Fruit fly (Drosophila melanogaster) whole organism, embryonic: ENCODE measurements around the gene CG31960.
A peak's percentile ranks its signal among the peaks of the same experiment; 100 is the strongest.

ENCODE experiments used
- Asciz ChIP-seq: fragments of 200-800 bp; sonication (Bioruptor generic); optimal IDR thresholded peaks from 2 replicates; lab custom pipeline; 2017; ENCODE audit warnings: missing biosample characterization, mild to moderate bottlenecking, missing genetic modification characterization, missing genetic modification reagents
- Bteb2 ChIP-seq: fragments of 200-800 bp; sonication (Bioruptor generic); optimal IDR thresholded peaks from 2 replicates; lab custom pipeline; 2016; ENCODE audit warnings: missing biosample characterization, missing genetic modification characterization
- CG11398 ChIP-seq: fragments of 200-800 bp; sonication (Bioruptor generic); optimal IDR thresholded peaks from 2 replicates; lab custom pipeline; 2016; ENCODE audit warnings: missing biosample characterization, missing genetic modification characterization
- CG11695 ChIP-seq: fragments of 200-800 bp; sonication (Bioruptor generic); IDR thresholded peaks from 3 replicates; pipeline ENCODE4 v1.3.6; 2022; ENCODE audit warnings: missing biosample characterization, missing genetic modification characterization
- CG15514 ChIP-seq: fragments of 200-800 bp; sonication (Bioruptor generic); optimal IDR thresholded peaks from 3 replicates; lab custom pipeline; 2017; ENCODE audit warnings: missing biosample characterization, missing genetic modification characterization, mild to moderate bottlenecking, moderate library complexity, missing genetic modification reagents
- CG16779 ChIP-seq: fragments of 200-800 bp; sonication (Bioruptor generic); IDR thresholded peaks from 2 replicates; pipeline ENCODE4 v1.3.6; 2022; ENCODE audit warnings: missing biosample characterization, missing genetic modification characterization
- CG16863 ChIP-seq: fragments of 200-800 bp; sonication (Bioruptor generic); optimal IDR thresholded peaks from 3 replicates; lab custom pipeline; 2016; ENCODE audit warnings: missing biosample characterization, missing genetic modification characterization
- CG17568 ChIP-seq: fragments of 200-800 bp; sonication (Bioruptor generic); optimal IDR thresholded peaks from 2 replicates; lab custom pipeline; 2018; ENCODE audit warnings: missing biosample characterization, mild to moderate bottlenecking, missing genetic modification characterization, moderate library complexity
- CG17612 ChIP-seq: fragments of 200-800 bp; sonication (Bioruptor generic); IDR thresholded peaks from 2 replicates; pipeline ENCODE4 v1.3.6; 2022; ENCODE audit warnings: missing biosample characterization, missing genetic modification characterization
- CG2120 ChIP-seq: fragments of 200-800 bp; sonication (Bioruptor generic); optimal IDR thresholded peaks from 3 replicates; lab custom pipeline; 2016; ENCODE audit warnings: missing biosample characterization, missing genetic modification characterization
- CG2129 ChIP-seq: fragments of 200-800 bp; sonication (Bioruptor generic); IDR thresholded peaks from 2 replicates; pipeline ENCODE4 v1.3.6; 2022; ENCODE audit warnings: missing biosample characterization, missing genetic modification characterization; ENCODE audit not compliant: partially characterized antibody
- CG31441 ChIP-seq: fragments of 200-800 bp; sonication (Bioruptor generic); IDR thresholded peaks from 2 replicates; pipeline ENCODE4 v1.3.6; 2022; ENCODE audit warnings: missing biosample characterization, missing genetic modification characterization
- CG3838 ChIP-seq: fragments of 200-800 bp; sonication (Bioruptor generic); optimal IDR thresholded peaks from 3 replicates; lab custom pipeline; 2016; ENCODE audit warnings: missing biosample characterization, missing genetic modification characterization
- CG5180 ChIP-seq: fragments of 200-800 bp; sonication (Bioruptor generic); optimal IDR thresholded peaks from 3 replicates; lab custom pipeline; 2017; ENCODE audit warnings: missing biosample characterization, missing genetic modification characterization, mild to moderate bottlenecking, moderate library complexity, missing genetic modification reagents
- CG5953 ChIP-seq: fragments of 200-800 bp; sonication (Bioruptor generic); IDR thresholded peaks from 2 replicates; pipeline ENCODE4 v1.3.6; 2022; ENCODE audit warnings: missing biosample characterization, missing genetic modification characterization
- CG6791 ChIP-seq: fragments of 200-800 bp; sonication (Bioruptor generic); IDR thresholded peaks from 3 replicates; pipeline ENCODE4 v1.3.6; 2022; ENCODE audit warnings: missing biosample characterization, missing genetic modification characterization; ENCODE audit not compliant: partially characterized antibody
- CG7786 ChIP-seq: fragments of 200-800 bp; sonication (Bioruptor generic); optimal IDR thresholded peaks from 2 replicates; lab custom pipeline; 2016; ENCODE audit warnings: missing biosample characterization, missing genetic modification characterization
- CG8290 ChIP-seq, 3 experiments: fragments of 200-800 bp; sonication (Bioruptor generic); optimal IDR thresholded peaks; 2 replicates each; lab custom pipeline; 2016 to 2019; ENCODE audit warnings: missing biosample characterization in 3 of 3, missing genetic modification characterization in 3 of 3, mild to moderate bottlenecking in 2 of 3, moderate library complexity in 1 of 3
- Chrac-16 ChIP-seq: fragments of 200-800 bp; sonication (Bioruptor generic); optimal IDR thresholded peaks from 3 replicates; lab custom pipeline; 2016; ENCODE audit warnings: missing biosample characterization, missing genetic modification characterization
- D ChIP-seq, 2 experiments: fragments of 200-800 bp in 1 of 2; fragments of >200 bp in 1 of 2; sonication (Bioruptor generic) in 1 of 2; optimal IDR thresholded peaks; 2 replicates in 1 of 2; 3 replicates in 1 of 2; lab custom pipeline; 2017; ENCODE audit warnings: mild to moderate bottlenecking in 1 of 2, missing biosample characterization in 1 of 2, missing genetic modification characterization in 1 of 2, missing genetic modification reagents in 1 of 2
- Dll ChIP-seq: fragments of 200-800 bp; sonication (Bioruptor generic); IDR thresholded peaks from 4 replicates; pipeline ENCODE4 v1.3.6; 2022; ENCODE audit warnings: missing biosample characterization, missing genetic modification characterization; ENCODE audit not compliant: partially characterized antibody
- HLH3B ChIP-seq: fragments of 200-800 bp; sonication (Bioruptor generic); IDR thresholded peaks from 2 replicates; pipeline ENCODE4 v1.3.6; 2022; ENCODE audit warnings: missing biosample characterization, missing genetic modification characterization
- Hr78 ChIP-seq, 2 experiments: fragments of 200-800 bp in 1 of 2; fragments of >200 bp in 1 of 2; sonication (Bioruptor generic) in 1 of 2; optimal IDR thresholded peaks; 2 replicates each; lab custom pipeline; 2017 to 2019; ENCODE audit warnings: missing biosample characterization in 2 of 2, missing genetic modification characterization in 2 of 2, mild to moderate bottlenecking in 1 of 2, moderate library complexity in 1 of 2
- MTF-1 ChIP-seq: fragments of 200-800 bp; sonication (Bioruptor generic); optimal IDR thresholded peaks from 2 replicates; lab custom pipeline; 2018; ENCODE audit warnings: missing biosample characterization, mild to moderate bottlenecking, missing genetic modification characterization, borderline replicate concordance
- NfI ChIP-seq: fragments of 200-800 bp; sonication (Bioruptor generic); optimal IDR thresholded peaks from 3 replicates; lab custom pipeline; 2018; ENCODE audit warnings: missing biosample characterization, mild to moderate bottlenecking, missing genetic modification characterization, moderate library complexity
- Pdp1 ChIP-seq, 2 experiments: fragments of 200-800 bp; sonication (Bioruptor generic); optimal IDR thresholded peaks; 3 replicates each; lab custom pipeline; 2016; ENCODE audit warnings: missing biosample characterization in 2 of 2, missing genetic modification characterization in 2 of 2, mild to moderate bottlenecking in 1 of 2, moderate library complexity in 1 of 2
- Rfx ChIP-seq: fragments of 200-800 bp; sonication (Bioruptor generic); IDR thresholded peaks from 2 replicates; pipeline ENCODE4 v1.3.6; 2022; ENCODE audit warnings: missing biosample characterization, missing genetic modification characterization
- Sox102F ChIP-seq: fragments of 200-800 bp; sonication (Bioruptor generic); optimal IDR thresholded peaks from 2 replicates; lab custom pipeline; 2018; ENCODE audit warnings: missing biosample characterization, mild to moderate bottlenecking, missing genetic modification characterization, moderate library complexity
- Ssrp ChIP-seq: fragments of 200-800 bp; sonication (Bioruptor generic); optimal IDR thresholded peaks from 2 replicates; lab custom pipeline; 2018; ENCODE audit warnings: missing biosample characterization, mild to moderate bottlenecking, missing genetic modification characterization, moderate library complexity
- az2 ChIP-seq: fragments of 200-800 bp; sonication (Bioruptor generic); optimal IDR thresholded peaks from 3 replicates; lab custom pipeline; 2016; ENCODE audit warnings: missing biosample characterization, missing genetic modification characterization
- bsh ChIP-seq, 2 experiments: fragments of 200-800 bp; sonication (Bioruptor generic); optimal IDR thresholded peaks; 2 replicates each; lab custom pipeline; 2017 to 2018; ENCODE audit warnings: mild to moderate bottlenecking in 2 of 2, missing biosample characterization in 2 of 2, missing genetic modification characterization in 2 of 2, moderate library complexity in 1 of 2
- chinmo ChIP-seq: fragments of 200-800 bp; sonication (Bioruptor generic); IDR thresholded peaks from 4 replicates; pipeline ENCODE4 v1.3.6; 2022; ENCODE audit warnings: missing biosample characterization, missing genetic modification characterization; ENCODE audit not compliant: partially characterized antibody
- da ChIP-seq: fragments of 200-800 bp; sonication (Bioruptor generic); optimal IDR thresholded peaks from 2 replicates; lab custom pipeline; 2016; ENCODE audit warnings: missing biosample characterization, missing genetic modification characterization
- danr ChIP-seq: fragments of 200-800 bp; sonication (Bioruptor generic); IDR thresholded peaks from 2 replicates; pipeline ENCODE4 v1.3.6; 2022; ENCODE audit warnings: missing biosample characterization, missing genetic modification characterization
- eve ChIP-seq, 2 experiments: fragments of >200 bp; optimal IDR thresholded peaks; 2 replicates each; lab custom pipeline; 2017; ENCODE audit warnings: missing biosample characterization in 2 of 2, missing genetic modification characterization in 2 of 2
- gem ChIP-seq: fragments of 200-800 bp; sonication (Bioruptor generic); optimal IDR thresholded peaks from 2 replicates; lab custom pipeline; 2019; ENCODE audit warnings: missing biosample characterization, mild to moderate bottlenecking, missing genetic modification characterization, moderate library complexity
- ham ChIP-seq: fragments of 200-800 bp; sonication (Bioruptor generic); IDR thresholded peaks from 2 replicates; pipeline ENCODE4 v1.3.6; 2022; ENCODE audit warnings: missing biosample characterization, missing genetic modification characterization
- onecut ChIP-seq: fragments of 200-800 bp; sonication (Bioruptor generic); IDR thresholded peaks from 2 replicates; pipeline ENCODE4 v1.3.6; 2022; ENCODE audit warnings: missing biosample characterization, missing genetic modification characterization
- pb ChIP-seq: fragments of 200-800 bp; sonication (Bioruptor generic); optimal IDR thresholded peaks from 3 replicates; lab custom pipeline; 2016; ENCODE audit warnings: missing biosample characterization, missing genetic modification characterization
- prd ChIP-seq, 3 experiments: fragments of >200 bp in 2 of 3; fragments of 200-800 bp in 1 of 3; sonication (Bioruptor generic) in 1 of 3; optimal IDR thresholded peaks in 2 of 3; IDR thresholded peaks in 1 of 3; 2 replicates in 2 of 3; 3 replicates in 1 of 3; pipeline versions ENCODE4 v1.3.6 to Lab custom; 2017 to 2022; ENCODE audit warnings: missing biosample characterization in 1 of 3, missing genetic modification characterization in 1 of 3
- ro ChIP-seq: fragments of 200-800 bp; sonication (Bioruptor generic); IDR thresholded peaks from 2 replicates; pipeline ENCODE4 v1.3.6; 2022; ENCODE audit warnings: missing biosample characterization, missing genetic modification characterization
- tin ChIP-seq: fragments of 200-800 bp; sonication (Bioruptor generic); optimal IDR thresholded peaks from 3 replicates; lab custom pipeline; 2016; ENCODE audit warnings: missing biosample characterization, missing genetic modification characterization
- trh ChIP-seq: fragments of 200-800 bp; sonication (Bioruptor generic); optimal IDR thresholded peaks from 2 replicates; lab custom pipeline; 2016; ENCODE audit warnings: missing biosample characterization, missing genetic modification characterization
- twi ChIP-seq: fragments of 200-800 bp; optimal IDR thresholded peaks from 2 replicates; lab custom pipeline; 2019; ENCODE audit warnings: missing biosample characterization, mild to moderate bottlenecking, missing genetic modification characterization, moderate library complexity
- unpg ChIP-seq: fragments of 200-800 bp; sonication (Bioruptor generic); optimal IDR thresholded peaks from 3 replicates; lab custom pipeline; 2018; ENCODE audit warnings: missing biosample characterization, mild to moderate bottlenecking, missing genetic modification characterization, moderate library complexity
- wor ChIP-seq: fragments of 200-800 bp; sonication (Bioruptor generic); IDR thresholded peaks from 2 replicates; pipeline ENCODE4 v1.3.6; 2022; ENCODE audit warnings: missing biosample characterization, missing genetic modification characterization
- zen ChIP-seq: fragments of 200-800 bp; sonication (Bioruptor generic); optimal IDR thresholded peaks from 3 replicates; lab custom pipeline; 2018; ENCODE audit warnings: missing biosample characterization, mild to moderate bottlenecking, missing genetic modification characterization, moderate library complexity

The CG31960 gene

DNA sequence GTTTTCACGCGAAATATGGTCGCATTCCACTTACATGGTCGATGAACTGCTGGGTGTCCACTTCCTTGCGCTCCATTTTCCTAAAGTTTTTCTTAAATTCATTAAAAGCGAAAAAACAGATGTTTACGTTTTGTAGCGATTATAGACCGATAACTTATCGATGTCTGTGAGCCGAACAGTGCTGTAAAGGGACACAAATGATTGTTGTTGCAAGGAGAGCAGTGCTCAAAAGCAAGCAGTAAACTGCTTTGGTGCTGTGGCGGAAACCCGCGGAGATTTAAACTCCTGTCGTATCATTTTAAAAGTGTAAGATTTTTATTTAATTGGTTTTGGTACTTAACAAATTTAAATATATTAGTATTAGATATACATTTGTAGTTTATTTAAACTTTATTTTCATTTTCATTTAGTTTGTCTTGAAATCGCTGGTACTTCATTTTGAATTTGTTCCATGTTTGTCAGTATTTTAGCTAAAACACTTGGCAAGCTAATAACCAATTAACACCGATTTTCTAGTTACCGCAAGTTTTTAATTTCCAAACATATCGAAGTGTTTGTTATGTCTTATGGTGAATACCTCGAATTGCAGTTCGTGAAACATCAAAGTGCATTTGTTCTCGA lies 28.6 kb downstream of the CG31960 start, which contains the start of gene CG3407 (continued):
- TF ChIP-seq trh (GFP tag; lab: Kevin White, UChicago), result no peak
- TF ChIP-seq onecut (GFP tag; lab: Robert Waterston, UW), result peak; percentile 54
- peak; percentile 36 for TF ChIP-seq gem (tag; lab: Kevin White, UChicago)
- no peak for TF ChIP-seq CG2129
- no peak for TF ChIP-seq ham (GFP tag; lab: Robert Waterston, UW)
- no peak for TF ChIP-seq CG5180 (GFP tag; lab: Kevin White, UChicago)
- no peak for TF ChIP-seq CG17568 (GFP tag; lab: Kevin White, UChicago)
- TF ChIP-seq zen (tag; lab: Kevin White, UChicago), result peak; percentile 37
- TF ChIP-seq CG16863 (GFP tag; lab: Kevin White, UChicago), result no peak
- no peak for TF ChIP-seq Ssrp
- TF ChIP-seq CG8290 (GFP tag; optimal IDR thresholded peaks at IDR 0.05; lab: Kevin White, UChicago), result peak; percentile 60
- TF ChIP-seq CG8290 (tag; optimal IDR thresholded peaks at IDR 0.05; lab: Kevin White, UChicago), result no peak
- TF ChIP-seq HLH3B (GFP tag; lab: Robert Waterston, UW), result peak; percentile 36; the same call in 1 of the 2 replicates
- no peak for TF ChIP-seq CG17612
- peak; percentile 68 for TF ChIP-seq CG7786 (GFP tag; lab: Kevin White, UChicago)
- peak in 1 of 2 experiments; percentile 24 for TF ChIP-seq bsh (GFP tag; optimal IDR thresholded peaks at IDR 0.05; lab: Kevin White, UChicago)
- TF ChIP-seq Rfx (GFP tag; lab: Robert Waterston, UW), result peak; percentile 80
- TF ChIP-seq Chrac-16 (GFP tag; lab: Kevin White, UChicago), result peak; percentile 55
- no peak for TF ChIP-seq Asciz (GFP tag; lab: Kevin White, UChicago)
- TF ChIP-seq chinmo, result peak; percentile 68; the same call in 1 of the 4 replicates
- no peak for TF ChIP-seq CG5953
- TF ChIP-seq NfI, result peak; percentile 71
- peak; percentile 23 for TF ChIP-seq tin (GFP tag; lab: Kevin White, UChicago)
- TF ChIP-seq twi, result peak; percentile 54
- TF ChIP-seq wor (GFP tag; lab: Robert Waterston, UW), result no peak
- no peak for TF ChIP-seq pb (GFP tag; lab: Kevin White, UChicago)
- TF ChIP-seq prd (optimal IDR thresholded peaks at IDR 0.05; lab: Kevin White, UChicago), result no peak
- TF ChIP-seq prd (GFP tag; IDR thresholded peaks at IDR 0.05; lab: Robert Waterston, UW), result no peak
- TF ChIP-seq Bteb2 (GFP tag; lab: Kevin White, UChicago), result peak; percentile 28
- peak; percentile 73 for TF ChIP-seq CG6791 (GFP tag; lab: Robert Waterston, UW)
- no peak for TF ChIP-seq az2 (GFP tag; lab: Kevin White, UChicago)
- TF ChIP-seq MTF-1 (GFP tag; lab: Kevin White, UChicago), result no peak
- TF ChIP-seq danr (GFP tag; lab: Robert Waterston, UW), result no peak
- TF ChIP-seq CG11398 (GFP tag; lab: Kevin White, UChicago), result no peak
- TF ChIP-seq CG31441 (GFP tag; lab: Robert Waterston, UW), result no peak
- TF ChIP-seq CG15514 (GFP tag; lab: Kevin White, UChicago), result peak; percentile 49
- TF ChIP-seq eve (GFP tag; optimal IDR thresholded peaks at IDR 0.05; lab: Kevin White, UChicago), result peak in 1 of 2 experiments; percentile 39
- TF ChIP-seq da (GFP tag; lab: Kevin White, UChicago), result no peak
- no peak for TF ChIP-seq ro (GFP tag; lab: Robert Waterston, UW)
- peak; percentile 78 for TF ChIP-seq CG2120
- no peak for TF ChIP-seq Hr78 (GFP tag; optimal IDR thresholded peaks at IDR 0.05; lab: Kevin White, UChicago)
- TF ChIP-seq CG3838 (GFP tag; lab: Kevin White, UChicago), result no peak
- no peak for TF ChIP-seq CG11695 (GFP tag; lab: Robert Waterston, UW)
- no peak for TF ChIP-seq D (optimal IDR thresholded peaks at IDR 0.05; lab: Kevin White, UChicago)
- TF ChIP-seq D (GFP tag; optimal IDR thresholded peaks at IDR 0.05; lab: Kevin White, UChicago), result no peak
- no peak for TF ChIP-seq CG16779 (GFP tag; lab: Robert Waterston, UW)
- peak; percentile 77 for TF ChIP-seq Dll
- TF ChIP-seq unpg, result no peak
- TF ChIP-seq Sox102F (GFP tag; lab: Kevin White, UChicago), result no peak
- peak in 1 of 2 experiments; percentile 49 for TF ChIP-seq Pdp1 (GFP tag; optimal IDR thresholded peaks at IDR 0.05; lab: Kevin White, UChicago)
